Worm (Caenorhabditis elegans) whole organism, mixed stage, embryonic: ENCODE results near the gene cubn-1.

Experiments
- M03D4.4 ChIP-seq: sonication (generic microtip); optimal IDR thresholded peaks from 2 replicates; lab custom pipeline; 2017; ENCODE audit warnings: mild to moderate bottlenecking, missing genetic modification characterization, missing compliant biosample characterization
- bed-3 ChIP-seq: fragments of 200-800 bp; sonication (Bioruptor generic); optimal IDR thresholded peaks from 3 replicates; lab custom pipeline; 2018; ENCODE audit warnings: mild to moderate bottlenecking, missing genetic modification characterization, moderate library complexity, missing compliant biosample characterization
- blmp-1 ChIP-seq: fragments of 150-350 bp; optimal IDR thresholded peaks from 2 replicates; lab custom pipeline; 2014; ENCODE audit warnings: missing biosample characterization, missing genetic modification characterization
- ceh-39 ChIP-seq: fragments of 150-350 bp; optimal IDR thresholded peaks from 2 replicates; lab custom pipeline; 2014; ENCODE audit warnings: missing biosample characterization, missing genetic modification characterization
- ceh-43 ChIP-seq: fragments of 200-800 bp; sonication (Bioruptor generic); optimal IDR thresholded peaks from 2 replicates; lab custom pipeline; 2018; ENCODE audit warnings: mild to moderate bottlenecking, missing genetic modification characterization, moderate library complexity, missing compliant biosample characterization
- ceh-83 ChIP-seq: fragments of 200-800 bp; sonication (Bioruptor generic); optimal IDR thresholded peaks from 2 replicates; lab custom pipeline; 2018; ENCODE audit warnings: mild to moderate bottlenecking, missing genetic modification characterization, missing compliant biosample characterization
- ces-1 ChIP-seq: fragments of 150-350 bp; optimal IDR thresholded peaks from 2 replicates; lab custom pipeline; 2014; ENCODE audit warnings: missing biosample characterization, missing genetic modification reagents, missing genetic modification characterization
- cnd-1 ChIP-seq: fragments of 200-800 bp; sonication (Bioruptor generic); optimal IDR thresholded peaks from 2 replicates; lab custom pipeline; 2018; ENCODE audit warnings: mild to moderate bottlenecking, missing genetic modification characterization, missing compliant biosample characterization
- flh-1 ChIP-seq: fragments of 200-800 bp; sonication (Bioruptor generic); optimal IDR thresholded peaks from 2 replicates; lab custom pipeline; 2018; ENCODE audit warnings: mild to moderate bottlenecking, missing genetic modification characterization, moderate library complexity, missing compliant biosample characterization
- ham-2 ChIP-seq: fragments of 200-800 bp; sonication (Bioruptor generic); optimal IDR thresholded peaks from 2 replicates; lab custom pipeline; 2018; ENCODE audit warnings: mild to moderate bottlenecking, missing genetic modification characterization, missing compliant biosample characterization
- hlh-1 ChIP-seq: fragments of 150-350 bp; optimal IDR thresholded peaks from 2 replicates; lab custom pipeline; 2014; ENCODE audit warnings: missing biosample characterization, missing genetic modification reagents, missing genetic modification characterization
- lin-13 ChIP-seq: fragments of 150-350 bp; optimal IDR thresholded peaks from 2 replicates; lab custom pipeline; 2014; ENCODE audit warnings: missing biosample characterization, missing genetic modification characterization
- lin-32 ChIP-seq: fragments of 200-800 bp; sonication (Bioruptor generic); optimal IDR thresholded peaks from 2 replicates; lab custom pipeline; 2018; ENCODE audit warnings: mild to moderate bottlenecking, missing genetic modification characterization, missing compliant biosample characterization
- lsy-2 ChIP-seq: fragments of 150-350 bp; optimal IDR thresholded peaks from 2 replicates; lab custom pipeline; 2014; ENCODE audit warnings: missing biosample characterization, missing genetic modification characterization
- mab-5 ChIP-seq: fragments of 150-350 bp; optimal IDR thresholded peaks from 2 replicates; lab custom pipeline; 2014; ENCODE audit warnings: missing biosample characterization, missing genetic modification characterization
- mep-1 ChIP-seq: fragments of 150-350 bp; optimal IDR thresholded peaks from 2 replicates; lab custom pipeline; 2017; ENCODE audit warnings: missing biosample characterization, missing genetic modification reagents, missing genetic modification characterization, inconsistent platforms
- mls-2 ChIP-seq: sonication (generic microtip); optimal IDR thresholded peaks from 2 replicates; lab custom pipeline; 2016; ENCODE audit warnings: mild to moderate bottlenecking, missing genetic modification characterization, moderate library complexity, missing compliant biosample characterization
- nhr-12 ChIP-seq: fragments of 150-350 bp; optimal IDR thresholded peaks from 2 replicates; lab custom pipeline; 2014; ENCODE audit warnings: missing biosample characterization, missing genetic modification characterization
- nhr-2 ChIP-seq: fragments of 150-350 bp; optimal IDR thresholded peaks from 2 replicates; lab custom pipeline; 2014; ENCODE audit warnings: missing biosample characterization, missing genetic modification characterization
- nhr-237 ChIP-seq: fragments of 150-350 bp; optimal IDR thresholded peaks from 2 replicates; lab custom pipeline; 2014; ENCODE audit warnings: missing biosample characterization, missing genetic modification characterization
- nhr-28 ChIP-seq: fragments of 150-350 bp; optimal IDR thresholded peaks from 2 replicates; lab custom pipeline; 2014; ENCODE audit warnings: missing biosample characterization, missing genetic modification characterization
- nhr-76 ChIP-seq: sonication (generic microtip); optimal IDR thresholded peaks from 2 replicates; lab custom pipeline; 2017; ENCODE audit warnings: missing biosample characterization, missing genetic modification characterization
- pha-4 ChIP-seq: fragments of 150-350 bp; optimal IDR thresholded peaks from 2 replicates; lab custom pipeline; 2018; ENCODE audit warnings: missing biosample characterization, missing genetic modification reagents, missing genetic modification characterization
- sem-2 ChIP-seq: fragments of 200-800 bp; sonication (Bioruptor generic); optimal IDR thresholded peaks from 2 replicates; lab custom pipeline; 2018; ENCODE audit warnings: mild to moderate bottlenecking, missing genetic modification characterization, missing compliant biosample characterization
- snpc-4 ChIP-seq: fragments of 150-350 bp; optimal IDR thresholded peaks from 2 replicates; lab custom pipeline; 2014; ENCODE audit warnings: missing biosample characterization, missing genetic modification characterization
- unc-120 ChIP-seq: sonication (generic microtip); optimal IDR thresholded peaks from 2 replicates; lab custom pipeline; 2017; ENCODE audit warnings: missing genetic modification characterization, missing compliant biosample characterization; ENCODE audit not compliant: poor library complexity, severe bottlenecking
- unc-39 ChIP-seq: fragments of 150-350 bp; optimal IDR thresholded peaks from 2 replicates; lab custom pipeline; 2014; ENCODE audit warnings: missing biosample characterization, missing genetic modification characterization
- unc-62 ChIP-seq: fragments of 150-350 bp; optimal IDR thresholded peaks from 2 replicates; lab custom pipeline; 2014; ENCODE audit warnings: missing biosample characterization, missing genetic modification reagents, missing genetic modification characterization
- zip-8 ChIP-seq: fragments of 150-350 bp; optimal IDR thresholded peaks from 2 replicates; lab custom pipeline; 2014; ENCODE audit warnings: missing biosample characterization, missing genetic modification characterization
- ztf-11 ChIP-seq: fragments of 150-350 bp; optimal IDR thresholded peaks from 2 replicates; lab custom pipeline; 2014; ENCODE audit warnings: missing biosample characterization, missing genetic modification characterization

The cubn-1 gene

DNA sequence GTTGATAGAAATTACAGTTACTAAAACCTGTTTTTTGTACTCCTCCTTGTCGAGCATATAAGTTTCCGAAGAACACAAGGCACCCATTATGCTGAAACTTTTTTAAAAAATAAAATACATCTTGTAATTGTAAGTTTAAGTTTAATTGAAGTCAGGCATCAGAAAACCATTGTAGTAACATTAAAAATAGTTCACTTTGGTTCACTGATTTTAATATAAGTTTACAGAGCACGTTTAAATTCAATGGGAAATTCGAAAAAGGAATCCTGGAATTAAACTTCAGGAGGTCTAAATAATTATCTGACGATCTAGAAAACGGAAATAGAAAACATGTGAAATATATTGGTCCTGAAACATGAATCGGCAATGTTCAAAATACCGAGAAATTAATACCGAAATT lies 29.3 kb downstream of the cubn-1 start, which contains the start of gene gpa-8:
Gene gpa-8 (minus strand): TSS at position 101 of the 400 bp plus-strand sequence.
- TF ChIP-seq nhr-28 (tag; lab: Kevin White, UChicago), result no peak
- no peak for TF ChIP-seq mab-5
- no peak for TF ChIP-seq zip-8 (tag; lab: Kevin White, UChicago)
- no peak for TF ChIP-seq ztf-11 (tag; lab: Kevin White, UChicago)
- TF ChIP-seq ces-1 (GFP tag; lab: Kevin White, UChicago), result no peak
- TF ChIP-seq ham-2 (GFP tag; lab: Kevin White, UChicago), result no peak
- TF ChIP-seq nhr-12 (tag; lab: Kevin White, UChicago), result no peak
- TF ChIP-seq mep-1 (tag; lab: Kevin White, UChicago), result no peak
- no peak for TF ChIP-seq ceh-43
- no peak for TF ChIP-seq cnd-1 (tag; lab: Kevin White, UChicago)
- TF ChIP-seq flh-1 (GFP tag; lab: Kevin White, UChicago), result no peak
- TF ChIP-seq hlh-1 (tag; lab: Kevin White, UChicago), result no peak
- TF ChIP-seq ceh-83, result no peak
- TF ChIP-seq lin-13 (tag; lab: Kevin White, UChicago), result no peak
- TF ChIP-seq bed-3, result no peak
- TF ChIP-seq lin-32, result no peak
- TF ChIP-seq lsy-2, result no peak

DNA sequence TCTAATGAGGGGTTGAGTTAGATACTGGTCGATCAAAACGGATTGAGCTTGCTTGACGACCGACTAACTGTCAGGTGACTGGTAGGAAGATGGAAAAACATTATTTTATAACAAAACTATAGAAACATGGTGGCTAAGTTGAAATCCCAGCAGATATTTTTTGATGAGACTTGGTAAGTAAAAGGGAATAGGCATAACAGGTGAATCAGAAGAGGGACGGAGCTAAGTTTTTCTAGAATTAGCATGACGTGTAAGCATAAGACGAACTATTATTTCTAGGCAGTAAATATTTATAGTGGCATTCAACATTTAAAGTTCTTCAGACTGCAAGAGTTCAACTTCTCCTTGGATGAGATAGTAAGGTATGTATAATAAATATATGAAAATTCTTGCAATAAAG lies 33.4 kb downstream of the cubn-1 start, which contains the start of gene F56H9.8:
Gene F56H9.8 (plus strand): TSS at position 301 of the 400 bp plus-strand sequence.
- TF ChIP-seq sem-2 (GFP tag; lab: Kevin White, UChicago), result no peak
- TF ChIP-seq mep-1 (tag; lab: Kevin White, UChicago), result no peak
- no peak for TF ChIP-seq nhr-2 (tag; lab: Kevin White, UChicago)
- TF ChIP-seq ces-1 (GFP tag; lab: Kevin White, UChicago), result no peak
- TF ChIP-seq nhr-76 (tag; lab: Kevin White, UChicago), result no peak
- TF ChIP-seq unc-120 (tag; lab: Kevin White, UChicago), result no peak
- no peak for TF ChIP-seq ceh-43
- no peak for TF ChIP-seq hlh-1 (tag; lab: Kevin White, UChicago)
- no peak for TF ChIP-seq mls-2 (tag; lab: Kevin White, UChicago)
- TF ChIP-seq unc-62 (GFP tag; lab: Kevin White, UChicago), result no peak
- TF ChIP-seq zip-8 (tag; lab: Kevin White, UChicago), result no peak
- no peak for TF ChIP-seq cnd-1 (tag; lab: Kevin White, UChicago)
- no peak for TF ChIP-seq M03D4.4 (tag; lab: Kevin White, UChicago)
- no peak for TF ChIP-seq ztf-11 (tag; lab: Kevin White, UChicago)
- TF ChIP-seq bed-3, result no peak
- no peak for TF ChIP-seq ceh-83
- TF ChIP-seq mab-5, result no peak
- no peak for TF ChIP-seq lin-13 (tag; lab: Kevin White, UChicago)
- no peak for TF ChIP-seq lsy-2
- no peak for TF ChIP-seq nhr-237 (tag; lab: Kevin White, UChicago)
- TF ChIP-seq, all 35 proteins: peak for 0

DNA sequence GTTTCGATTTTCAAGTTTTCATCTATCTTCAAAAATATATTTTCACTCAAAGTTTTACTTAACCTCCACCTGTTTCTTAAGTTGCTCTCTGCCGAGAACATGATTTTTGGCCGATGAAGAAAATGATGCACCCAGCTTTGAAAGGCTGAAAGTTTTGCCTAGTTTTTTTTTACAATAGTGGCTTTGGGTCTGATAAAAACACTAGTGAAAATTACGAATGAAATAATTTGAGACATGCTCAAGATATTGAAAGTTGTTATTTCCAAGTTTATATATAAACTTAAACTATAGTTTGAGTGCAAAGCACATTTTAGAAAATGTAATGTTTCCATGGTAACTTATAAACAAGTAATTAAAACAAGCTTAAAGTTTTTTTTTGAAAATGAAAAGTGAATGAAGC lies 38.1 kb downstream of the cubn-1 start, which contains the start of gene gpa-9:
Gene gpa-9 (minus strand): TSS at position 101 of the 400 bp plus-strand sequence.
- no peak for TF ChIP-seq blmp-1 (tag; lab: Kevin White, UChicago)
- no peak for TF ChIP-seq snpc-4 (tag; lab: Kevin White, UChicago)
- no peak for TF ChIP-seq bed-3
- TF ChIP-seq lin-32, result no peak
- TF ChIP-seq nhr-76 (tag; lab: Kevin White, UChicago), result no peak
- no peak for TF ChIP-seq zip-8 (tag; lab: Kevin White, UChicago)
- no peak for TF ChIP-seq sem-2 (GFP tag; lab: Kevin White, UChicago)
- TF ChIP-seq ztf-11 (tag; lab: Kevin White, UChicago), result no peak
- no peak for TF ChIP-seq ceh-43
- no peak for TF ChIP-seq mab-5
- TF ChIP-seq mls-2 (tag; lab: Kevin White, UChicago), result no peak
- no peak for TF ChIP-seq unc-39 (tag; lab: Kevin White, UChicago)
- TF ChIP-seq ces-1 (GFP tag; lab: Kevin White, UChicago), result no peak
- TF ChIP-seq flh-1 (GFP tag; lab: Kevin White, UChicago), result no peak
- no peak for TF ChIP-seq nhr-237 (tag; lab: Kevin White, UChicago)
- TF ChIP-seq ceh-83, result no peak
- TF ChIP-seq unc-120 (tag; lab: Kevin White, UChicago), result no peak
- TF ChIP-seq nhr-12 (tag; lab: Kevin White, UChicago), result no peak

DNA sequence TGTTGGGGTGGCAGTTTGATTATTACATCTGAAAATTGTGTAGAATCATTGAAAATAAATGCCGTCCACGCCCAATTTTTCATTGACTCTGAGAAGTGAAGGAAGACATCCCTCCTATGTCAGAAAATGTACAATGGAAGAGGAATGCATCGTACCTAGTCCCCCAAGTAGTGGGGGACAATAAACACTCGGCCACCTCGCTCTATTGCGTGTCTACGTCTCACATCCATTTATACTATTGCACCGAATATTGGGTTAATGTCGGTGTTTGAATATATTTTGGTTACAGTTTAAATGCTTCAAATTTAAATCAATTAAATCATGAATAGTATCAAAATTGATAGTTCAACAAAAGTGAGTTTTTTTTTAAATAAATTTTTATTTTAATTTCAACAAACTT lies 38.5 kb downstream of the cubn-1 start, which contains the start of gene lin-25:
Gene lin-25 (plus strand): TSS at position 290 of the 400 bp plus-strand sequence.
- TF ChIP-seq nhr-76 (tag; lab: Kevin White, UChicago) (no peak), mep-1 (tag; lab: Kevin White, UChicago) (peak; percentile 43), ceh-39 (tag; lab: Kevin White, UChicago) (no peak), lsy-2 (peak; percentile 1), hlh-1 (tag; lab: Kevin White, UChicago) (peak; percentile 11), ces-1 (GFP tag; lab: Kevin White, UChicago) (peak; percentile 64), nhr-2 (tag; lab: Kevin White, UChicago) (no peak), pha-4 (tag; lab: Kevin White, UChicago) (peak; percentile 44)
